Fruit fly (Drosophila melanogaster) whole organism, embryonic: ENCODE measurements around the gene Mlc-c.

Source experiments
- Asciz ChIP-seq: fragments of 200-800 bp; sonication (Bioruptor generic); optimal IDR thresholded peaks from 2 replicates; lab custom pipeline; 2017; ENCODE audit warnings: missing biosample characterization, mild to moderate bottlenecking, missing genetic modification characterization, missing genetic modification reagents
- Awh ChIP-seq: fragments of 200-800 bp; sonication (Bioruptor generic); IDR thresholded peaks from 2 replicates; pipeline ENCODE4, ENCODE4 v1.3.6; 2022; ENCODE audit warnings: missing biosample characterization, missing genetic modification characterization
- CG10147 ChIP-seq: fragments of 200-800 bp; sonication (Bioruptor generic); optimal IDR thresholded peaks from 2 replicates; lab custom pipeline; 2019; ENCODE audit warnings: missing biosample characterization, mild to moderate bottlenecking, missing genetic modification characterization, moderate library complexity
- CG10565 ChIP-seq: fragments of 200-800 bp; sonication (Bioruptor generic); optimal IDR thresholded peaks from 3 replicates; lab custom pipeline; 2016; ENCODE audit warnings: missing biosample characterization, mild to moderate bottlenecking, missing genetic modification characterization
- CG12104 ChIP-seq: fragments of 200-800 bp; sonication (Bioruptor generic); optimal IDR thresholded peaks from 3 replicates; lab custom pipeline; 2016; ENCODE audit warnings: missing biosample characterization, missing genetic modification characterization
- CG12155 ChIP-seq: fragments of 200-800 bp; sonication (Bioruptor generic); optimal IDR thresholded peaks from 3 replicates; lab custom pipeline; 2016; ENCODE audit warnings: missing biosample characterization, missing genetic modification characterization
- CG1233 ChIP-seq: fragments of 200-800 bp; sonication (Bioruptor generic); optimal IDR thresholded peaks from 4 replicates; lab custom pipeline; 2018; ENCODE audit warnings: missing biosample characterization, mild to moderate bottlenecking, missing genetic modification characterization
- CG12744 ChIP-seq: fragments of 200-800 bp; sonication (Bioruptor generic); optimal IDR thresholded peaks from 2 replicates; lab custom pipeline; 2016; ENCODE audit warnings: missing biosample characterization, missing genetic modification characterization
- CG13624 ChIP-seq: fragments of 200-800 bp; sonication (Bioruptor generic); optimal IDR thresholded peaks from 2 replicates; lab custom pipeline; 2016; ENCODE audit warnings: missing biosample characterization, missing genetic modification characterization
- CG14860 ChIP-seq: fragments of 200-800 bp; sonication (Bioruptor generic); IDR thresholded peaks from 3 replicates; pipeline ENCODE4 v1.3.6; 2022; ENCODE audit warnings: missing biosample characterization, missing genetic modification characterization; ENCODE audit not compliant: partially characterized antibody
- CG15011 ChIP-seq: fragments of 200-800 bp; sonication (Bioruptor generic); optimal IDR thresholded peaks from 3 replicates; lab custom pipeline; 2018; ENCODE audit warnings: missing biosample characterization, mild to moderate bottlenecking, missing genetic modification characterization
- CG18011 ChIP-seq: fragments of 200-800 bp; sonication (Bioruptor generic); optimal IDR thresholded peaks from 2 replicates; lab custom pipeline; 2017; ENCODE audit warnings: missing biosample characterization, missing genetic modification characterization, mild to moderate bottlenecking, moderate library complexity, missing genotype
- CG18599 ChIP-seq: fragments of 200-800 bp; sonication (Bioruptor generic); optimal IDR thresholded peaks from 3 replicates; lab custom pipeline; 2017; ENCODE audit warnings: missing biosample characterization, missing genetic modification characterization, mild to moderate bottlenecking, moderate library complexity, missing genetic modification reagents
- CG2129 ChIP-seq: fragments of 200-800 bp; sonication (Bioruptor generic); IDR thresholded peaks from 2 replicates; pipeline ENCODE4 v1.3.6; 2022; ENCODE audit warnings: missing biosample characterization, missing genetic modification characterization; ENCODE audit not compliant: partially characterized antibody
- CG2199 ChIP-seq: fragments of 200-800 bp; sonication (Bioruptor generic); IDR thresholded peaks from 3 replicates; pipeline ENCODE4 v1.3.6; 2022; ENCODE audit warnings: missing biosample characterization, missing genetic modification characterization
- CG30020 ChIP-seq: fragments of 200-800 bp; optimal IDR thresholded peaks from 2 replicates; lab custom pipeline; 2019; ENCODE audit warnings: missing biosample characterization, mild to moderate bottlenecking, missing genetic modification characterization, moderate library complexity
- CG31365 ChIP-seq: fragments of 200-800 bp; sonication (Bioruptor generic); optimal IDR thresholded peaks from 2 replicates; lab custom pipeline; 2018; ENCODE audit warnings: missing biosample characterization, mild to moderate bottlenecking, missing genetic modification characterization
- CG31388 ChIP-seq: fragments of 200-800 bp; sonication (Bioruptor generic); optimal IDR thresholded peaks from 2 replicates; lab custom pipeline; 2016; ENCODE audit warnings: missing biosample characterization, missing genetic modification characterization
- CG31441 ChIP-seq: fragments of 200-800 bp; sonication (Bioruptor generic); IDR thresholded peaks from 2 replicates; pipeline ENCODE4 v1.3.6; 2022; ENCODE audit warnings: missing biosample characterization, missing genetic modification characterization
- CG3838 ChIP-seq: fragments of 200-800 bp; sonication (Bioruptor generic); optimal IDR thresholded peaks from 3 replicates; lab custom pipeline; 2016; ENCODE audit warnings: missing biosample characterization, missing genetic modification characterization
- CG3847 ChIP-seq: fragments of 200-800 bp; sonication (Bioruptor generic); IDR thresholded peaks from 2 replicates; pipeline ENCODE4 v1.3.6; 2022; ENCODE audit warnings: missing biosample characterization, missing genetic modification characterization
- CG4282 ChIP-seq: fragments of 200-800 bp; sonication (Bioruptor generic); optimal IDR thresholded peaks from 2 replicates; lab custom pipeline; 2016; ENCODE audit warnings: missing biosample characterization, missing genetic modification characterization
- CG4328 ChIP-seq: fragments of 200-800 bp; sonication (Bioruptor generic); optimal IDR thresholded peaks from 3 replicates; lab custom pipeline; 2017; ENCODE audit warnings: missing biosample characterization, missing genetic modification reagents, missing genetic modification characterization
- CG4360 ChIP-seq: fragments of 200-800 bp; sonication (Bioruptor generic); IDR thresholded peaks from 2 replicates; pipeline ENCODE4 v1.3.6; 2022; ENCODE audit warnings: missing biosample characterization, missing genetic modification characterization
- CG6175 ChIP-seq: fragments of 200-800 bp; sonication (Bioruptor generic); IDR thresholded peaks from 3 replicates; pipeline ENCODE4 v1.3.6; 2022; ENCODE audit warnings: missing biosample characterization, missing genetic modification characterization
- CG6791 ChIP-seq: fragments of 200-800 bp; sonication (Bioruptor generic); IDR thresholded peaks from 3 replicates; pipeline ENCODE4 v1.3.6; 2022; ENCODE audit warnings: missing biosample characterization, missing genetic modification characterization; ENCODE audit not compliant: partially characterized antibody
- CG6854 ChIP-seq: fragments of 200-800 bp; sonication (Bioruptor generic); optimal IDR thresholded peaks from 3 replicates; lab custom pipeline; 2017; ENCODE audit warnings: missing biosample characterization, mild to moderate bottlenecking, missing genetic modification characterization
- CoRest ChIP-seq: fragments of 200-800 bp; sonication (Bioruptor generic); optimal IDR thresholded peaks from 3 replicates; lab custom pipeline; 2018; ENCODE audit warnings: missing biosample characterization, mild to moderate bottlenecking, missing genetic modification characterization, moderate library complexity
- D19B ChIP-seq: fragments of 200-800 bp; sonication (Bioruptor generic); optimal IDR thresholded peaks from 2 replicates; lab custom pipeline; 2017; ENCODE audit warnings: missing biosample characterization, mild to moderate bottlenecking, missing genetic modification characterization
- ERR ChIP-seq: fragments of 200-800 bp; sonication (Bioruptor generic); optimal IDR thresholded peaks from 2 replicates; lab custom pipeline; 2016; ENCODE audit warnings: missing biosample characterization, missing genetic modification characterization
- Eip74EF ChIP-seq, 2 experiments: fragments of 200-800 bp in 1 of 2; fragments of >200 bp in 1 of 2; sonication (Bioruptor generic) in 1 of 2; optimal IDR thresholded peaks; 2 replicates each; lab custom pipeline; 2017 to 2019; ENCODE audit warnings: missing biosample characterization in 2 of 2, missing genetic modification characterization in 2 of 2, mild to moderate bottlenecking in 1 of 2, moderate library complexity in 1 of 2
- Ets97D ChIP-seq: fragments of 200-800 bp; sonication (Bioruptor generic); optimal IDR thresholded peaks from 3 replicates; lab custom pipeline; 2016; ENCODE audit warnings: missing biosample characterization, missing genetic modification characterization
- Hr78 ChIP-seq, 2 experiments: fragments of 200-800 bp in 1 of 2; fragments of >200 bp in 1 of 2; sonication (Bioruptor generic) in 1 of 2; optimal IDR thresholded peaks; 2 replicates each; lab custom pipeline; 2017 to 2019; ENCODE audit warnings: missing biosample characterization in 2 of 2, missing genetic modification characterization in 2 of 2, mild to moderate bottlenecking in 1 of 2, moderate library complexity in 1 of 2
- Opbp ChIP-seq: fragments of 200-800 bp; sonication (Bioruptor generic); IDR thresholded peaks from 3 replicates; pipeline ENCODE4 v1.3.6; 2022; ENCODE audit warnings: missing biosample characterization, missing genetic modification characterization; ENCODE audit not compliant: partially characterized antibody
- Optix ChIP-seq: fragments of 200-800 bp; sonication (Bioruptor generic); IDR thresholded peaks from 3 replicates; pipeline ENCODE4 v1.3.6; 2022; ENCODE audit warnings: missing biosample characterization, missing genetic modification characterization
- Sry-β ChIP-seq: fragments of 200-800 bp; sonication (Bioruptor generic); optimal IDR thresholded peaks from 2 replicates; lab custom pipeline; 2018; ENCODE audit warnings: missing biosample characterization, mild to moderate bottlenecking, missing genetic modification characterization, moderate library complexity
- aop ChIP-seq: fragments of 200-800 bp; sonication (Bioruptor generic); IDR thresholded peaks from 2 replicates; pipeline ENCODE4 v1.3.6; 2022; ENCODE audit warnings: missing biosample characterization, missing genetic modification characterization
- az2 ChIP-seq: fragments of 200-800 bp; sonication (Bioruptor generic); optimal IDR thresholded peaks from 3 replicates; lab custom pipeline; 2016; ENCODE audit warnings: missing biosample characterization, missing genetic modification characterization
- esg ChIP-seq: fragments of 200-800 bp; sonication (Bioruptor generic); conservative IDR thresholded peaks from 2 replicates; pipeline ENCODE4 v1.3.6; 2022; ENCODE audit warnings: missing biosample characterization, missing genetic modification characterization
- exex ChIP-seq: fragments of 200-800 bp; sonication (Bioruptor generic); optimal IDR thresholded peaks from 4 replicates; lab custom pipeline; 2018; ENCODE audit warnings: missing biosample characterization, mild to moderate bottlenecking, missing genetic modification characterization, moderate library complexity
- fd102C ChIP-seq: fragments of 200-800 bp; sonication (Bioruptor generic); optimal IDR thresholded peaks from 2 replicates; lab custom pipeline; 2018; ENCODE audit warnings: missing biosample characterization, mild to moderate bottlenecking, missing genetic modification characterization, moderate library complexity
- gsb-n ChIP-seq: fragments of 200-800 bp; sonication (Bioruptor generic); optimal IDR thresholded peaks from 3 replicates; lab custom pipeline; 2018; ENCODE audit warnings: missing biosample characterization, mild to moderate bottlenecking, missing genetic modification characterization
- kah ChIP-seq: fragments of 200-800 bp; sonication (Bioruptor generic); optimal IDR thresholded peaks from 2 replicates; lab custom pipeline; 2018; ENCODE audit warnings: missing biosample characterization, mild to moderate bottlenecking, missing genetic modification characterization
- nau ChIP-seq: fragments of 200-800 bp; sonication (Bioruptor generic); optimal IDR thresholded peaks from 3 replicates; lab custom pipeline; 2017; ENCODE audit warnings: missing biosample characterization, mild to moderate bottlenecking, missing genetic modification characterization, missing genetic modification reagents
- pan ChIP-seq, 4 experiments: fragments of >200 bp in 3 of 4; fragments of 200-800 bp in 1 of 4; sonication (Bioruptor generic) in 1 of 4; optimal IDR thresholded peaks in 3 of 4; IDR thresholded peaks in 1 of 4; 2 replicates each; pipeline versions ENCODE4 v1.3.6 to Lab custom; 2017 to 2022; ENCODE audit warnings: missing biosample characterization in 2 of 4, missing genetic modification characterization in 2 of 4, mixed read lengths in 1 of 4
- psq ChIP-seq: fragments of 200-800 bp; sonication (Bioruptor generic); optimal IDR thresholded peaks from 2 replicates; lab custom pipeline; 2017; ENCODE audit warnings: missing biosample characterization, missing genetic modification characterization
- ssp ChIP-seq: fragments of 200-800 bp; sonication (Bioruptor generic); IDR thresholded peaks from 2 replicates; pipeline ENCODE4 v1.3.6; 2022; ENCODE audit warnings: missing biosample characterization, missing genetic modification characterization
- toy ChIP-seq: fragments of 200-800 bp; sonication (Bioruptor generic); IDR thresholded peaks from 2 replicates; pipeline ENCODE4 v1.3.6; 2022; ENCODE audit warnings: missing biosample characterization, missing genetic modification characterization
- vvl ChIP-seq: fragments of 200-800 bp; sonication (Bioruptor generic); IDR thresholded peaks from 2 replicates; pipeline ENCODE4 v1.3.6; 2022; ENCODE audit warnings: missing biosample characterization, missing genetic modification characterization
- wek ChIP-seq: fragments of 200-800 bp; sonication (Bioruptor generic); optimal IDR thresholded peaks from 3 replicates; lab custom pipeline; 2018; ENCODE audit warnings: missing biosample characterization, mild to moderate bottlenecking, missing genetic modification characterization, moderate library complexity

Mlc-c gene

dm6 chrX:5665902-5666301 lies 43.6 kb upstream of the Mlc-c start, which contains the start of the genes Sirt4 and CG4119 (continued):
- TF ChIP-seq CoRest (tag; lab: Kevin White, UChicago): peak; percentile 14
- TF ChIP-seq esg (GFP tag; lab: Robert Waterston, UW): no peak
- no peak for TF ChIP-seq CG4282 (GFP tag; lab: Kevin White, UChicago)
- no peak for TF ChIP-seq pan (optimal IDR thresholded peaks at IDR 0.05; lab: Kevin White, UChicago)
- no peak for TF ChIP-seq pan (GFP tag; optimal IDR thresholded peaks at IDR 0.05 in 1 of 2, IDR thresholded peaks at IDR 0.05 in 1 of 2)
- no peak for TF ChIP-seq Asciz (GFP tag; lab: Kevin White, UChicago)
- peak; percentile 11 for TF ChIP-seq Sry-β
- no peak for TF ChIP-seq CG12744
- no peak for TF ChIP-seq CG31365 (tag; lab: Kevin White, UChicago)
- no peak for TF ChIP-seq D19B (GFP tag; lab: Kevin White, UChicago)
- TF ChIP-seq Optix: no peak
- no peak for TF ChIP-seq psq
- TF ChIP-seq toy: no peak
- TF ChIP-seq CG31441 (GFP tag; lab: Robert Waterston, UW): no peak
- no peak for TF ChIP-seq CG12104 (GFP tag; lab: Kevin White, UChicago)
- peak; percentile 97 for TF ChIP-seq Opbp (GFP tag; lab: Robert Waterston, UW)
- TF ChIP-seq CG3847: peak; percentile 48
- TF ChIP-seq wek (GFP tag; lab: Kevin White, UChicago): no peak
- no peak for TF ChIP-seq CG6854 (GFP tag; lab: Kevin White, UChicago)
- no peak for TF ChIP-seq exex (tag; lab: Kevin White, UChicago)
- TF ChIP-seq CG18011: peak; percentile 2
- TF ChIP-seq Awh: no peak
- TF ChIP-seq CG14860: peak; percentile 94
- TF ChIP-seq CG31388 (GFP tag; lab: Kevin White, UChicago): no peak
- TF ChIP-seq az2 (GFP tag; lab: Kevin White, UChicago): no peak
- no peak for TF ChIP-seq gsb-n (tag; lab: Kevin White, UChicago)
- TF ChIP-seq CG4360 (GFP tag; lab: Robert Waterston, UW): no peak
- no peak for TF ChIP-seq CG10565 (GFP tag; lab: Kevin White, UChicago)
- TF ChIP-seq CG3838: no peak
- TF ChIP-seq CG30020 (tag; lab: Kevin White, UChicago): peak; percentile 5
- TF ChIP-seq ssp (GFP tag; lab: Robert Waterston, UW): no peak
- TF ChIP-seq CG18599 (GFP tag; lab: Kevin White, UChicago): no peak
- peak; percentile 24 for TF ChIP-seq CG13624
- TF ChIP-seq ERR (GFP tag; lab: Kevin White, UChicago): no peak
- no peak for TF ChIP-seq Hr78 (GFP tag; optimal IDR thresholded peaks at IDR 0.05; lab: Kevin White, UChicago)
- no peak for TF ChIP-seq CG12155 (GFP tag; lab: Kevin White, UChicago)
- TF ChIP-seq vvl (GFP tag; lab: Robert Waterston, UW): no peak; the same call in 1 of the 2 replicates
- TF ChIP-seq CG1233: no peak
- no peak for TF ChIP-seq kah (GFP tag; lab: Kevin White, UChicago)
- no peak for TF ChIP-seq CG6175 (GFP tag; lab: Robert Waterston, UW)
- no peak for TF ChIP-seq CG10147 (GFP tag; lab: Kevin White, UChicago)
- TF ChIP-seq CG2129 (GFP tag; lab: Robert Waterston, UW): peak; percentile 92
- no peak for TF ChIP-seq CG15011 (GFP tag; lab: Kevin White, UChicago)
- peak; percentile 98 for TF ChIP-seq CG6791 (GFP tag; lab: Robert Waterston, UW)
- no peak for TF ChIP-seq CG2199 (GFP tag; lab: Robert Waterston, UW)
- no peak for TF ChIP-seq aop (GFP tag; lab: Robert Waterston, UW)
- no peak for TF ChIP-seq fd102C
- no peak for TF ChIP-seq nau (GFP tag; lab: Kevin White, UChicago)
- TF ChIP-seq Ets97D (GFP tag; lab: Kevin White, UChicago): peak; percentile 72
- no peak for TF ChIP-seq Eip74EF (GFP tag; optimal IDR thresholded peaks at IDR 0.05; lab: Kevin White, UChicago)
- no peak for TF ChIP-seq CG4328
